Fruit fly (Drosophila melanogaster) whole organism, embryonic: ENCODE results near the gene RabX4.

Experiments used
- Ada2b ChIP-seq: fragments of 200-800 bp; sonication (Bioruptor generic); IDR thresholded peaks from 2 replicates; pipeline ENCODE4 v1.3.6; 2022; ENCODE audit warnings: missing biosample characterization, missing genetic modification characterization
- CG10959 ChIP-seq: fragments of 200-800 bp; sonication (Bioruptor generic); IDR thresholded peaks from 2 replicates; pipeline ENCODE4 v1.3.6; 2022; ENCODE audit warnings: missing biosample characterization, missing genetic modification characterization
- CG11695 ChIP-seq: fragments of 200-800 bp; sonication (Bioruptor generic); IDR thresholded peaks from 3 replicates; pipeline ENCODE4 v1.3.6; 2022; ENCODE audit warnings: missing biosample characterization, missing genetic modification characterization
- CG11696 ChIP-seq: fragments of 200-800 bp; sonication (Bioruptor generic); IDR thresholded peaks from 2 replicates; pipeline ENCODE4 v1.3.6; 2022; ENCODE audit warnings: missing biosample characterization, missing genetic modification characterization
- CG12219 ChIP-seq: fragments of 200-800 bp; sonication (Bioruptor generic); optimal IDR thresholded peaks from 3 replicates; lab custom pipeline; 2018; ENCODE audit warnings: missing biosample characterization, mild to moderate bottlenecking, missing genetic modification characterization
- CG12659 ChIP-seq: fragments of 200-800 bp; sonication (Bioruptor generic); optimal IDR thresholded peaks from 3 replicates; lab custom pipeline; 2017; ENCODE audit warnings: mild to moderate bottlenecking, missing biosample characterization, missing genetic modification reagents, missing genetic modification characterization
- CG14860 ChIP-seq: fragments of 200-800 bp; sonication (Bioruptor generic); IDR thresholded peaks from 3 replicates; pipeline ENCODE4 v1.3.6; 2022; ENCODE audit warnings: missing biosample characterization, missing genetic modification characterization; ENCODE audit not compliant: partially characterized antibody
- CG17802 ChIP-seq: fragments of 200-800 bp; sonication (Bioruptor generic); optimal IDR thresholded peaks from 2 replicates; lab custom pipeline; 2018; ENCODE audit warnings: missing biosample characterization, mild to moderate bottlenecking, missing genetic modification characterization, moderate library complexity
- CG1792 ChIP-seq: fragments of 200-800 bp; sonication (Bioruptor generic); optimal IDR thresholded peaks from 2 replicates; lab custom pipeline; 2016; ENCODE audit warnings: missing biosample characterization, missing genetic modification characterization
- CG2120 ChIP-seq: fragments of 200-800 bp; sonication (Bioruptor generic); optimal IDR thresholded peaks from 3 replicates; lab custom pipeline; 2016; ENCODE audit warnings: missing biosample characterization, missing genetic modification characterization
- CG2678 ChIP-seq: fragments of 200-800 bp; sonication (Bioruptor generic); optimal IDR thresholded peaks from 3 replicates; lab custom pipeline; 2019; ENCODE audit warnings: missing biosample characterization, mild to moderate bottlenecking, missing genetic modification characterization, moderate library complexity
- CG2875 ChIP-seq: fragments of 200-800 bp; sonication (Bioruptor generic); optimal IDR thresholded peaks from 2 replicates; lab custom pipeline; 2017; ENCODE audit warnings: missing biosample characterization, mild to moderate bottlenecking, missing genetic modification characterization, missing genetic modification reagents
- CG30020 ChIP-seq: fragments of 200-800 bp; optimal IDR thresholded peaks from 2 replicates; lab custom pipeline; 2019; ENCODE audit warnings: missing biosample characterization, mild to moderate bottlenecking, missing genetic modification characterization, moderate library complexity
- CG30403 ChIP-seq: fragments of 200-800 bp; sonication (Bioruptor generic); optimal IDR thresholded peaks from 3 replicates; lab custom pipeline; 2016; ENCODE audit warnings: missing biosample characterization, missing genetic modification characterization
- CG3847 ChIP-seq: fragments of 200-800 bp; sonication (Bioruptor generic); IDR thresholded peaks from 2 replicates; pipeline ENCODE4 v1.3.6; 2022; ENCODE audit warnings: missing biosample characterization, missing genetic modification characterization
- CG42726 ChIP-seq: fragments of 200-800 bp; sonication (Bioruptor generic); IDR thresholded peaks from 2 replicates; pipeline ENCODE4 v1.3.6; 2022; ENCODE audit warnings: missing biosample characterization, missing genetic modification characterization; ENCODE audit not compliant: partially characterized antibody
- CG4328 ChIP-seq: fragments of 200-800 bp; sonication (Bioruptor generic); optimal IDR thresholded peaks from 3 replicates; lab custom pipeline; 2017; ENCODE audit warnings: missing biosample characterization, missing genetic modification reagents, missing genetic modification characterization
- CG4424 ChIP-seq: fragments of 200-800 bp; sonication (Bioruptor generic); optimal IDR thresholded peaks from 3 replicates; lab custom pipeline; 2016; ENCODE audit warnings: missing biosample characterization, missing genetic modification characterization
- CG8944 ChIP-seq: fragments of 200-800 bp; sonication (Bioruptor generic); optimal IDR thresholded peaks from 3 replicates; lab custom pipeline; 2016; ENCODE audit warnings: missing biosample characterization, missing genetic modification characterization
- CG9797 ChIP-seq: fragments of 200-800 bp; sonication (Bioruptor generic); optimal IDR thresholded peaks from 3 replicates; lab custom pipeline; 2018; ENCODE audit warnings: missing biosample characterization, mild to moderate bottlenecking, missing genetic modification characterization
- CG9876 ChIP-seq: fragments of 200-800 bp; sonication (Bioruptor generic); optimal IDR thresholded peaks from 2 replicates; lab custom pipeline; 2016; ENCODE audit warnings: missing biosample characterization, missing genetic modification characterization
- Camta ChIP-seq: fragments of 200-800 bp; sonication (Bioruptor generic); optimal IDR thresholded peaks from 2 replicates; lab custom pipeline; 2016; ENCODE audit warnings: missing biosample characterization, missing genetic modification characterization
- D19A ChIP-seq: fragments of 200-800 bp; optimal IDR thresholded peaks from 3 replicates; lab custom pipeline; 2019; ENCODE audit warnings: missing biosample characterization, mild to moderate bottlenecking, missing genetic modification characterization, moderate library complexity
- Gsc ChIP-seq: fragments of 200-800 bp; sonication (Bioruptor generic); IDR thresholded peaks from 2 replicates; pipeline ENCODE4 v1.3.6; 2022; ENCODE audit warnings: missing biosample characterization, missing genetic modification characterization
- H15 ChIP-seq: fragments of 200-800 bp; sonication (Bioruptor generic); IDR thresholded peaks from 3 replicates; pipeline ENCODE4 v1.3.6; 2022; ENCODE audit warnings: missing biosample characterization, missing genetic modification characterization
- HHEX ChIP-seq: fragments of 200-800 bp; sonication (Bioruptor generic); optimal IDR thresholded peaks from 3 replicates; lab custom pipeline; 2017; ENCODE audit warnings: missing biosample characterization, mild to moderate bottlenecking, missing genetic modification characterization, missing genetic modification reagents
- HmgZ ChIP-seq: fragments of 200-800 bp; sonication (Bioruptor generic); optimal IDR thresholded peaks from 2 replicates; lab custom pipeline; 2018; ENCODE audit warnings: missing biosample characterization, mild to moderate bottlenecking, missing genetic modification characterization
- Hr3 ChIP-seq: fragments of 200-800 bp; sonication (Bioruptor generic); optimal IDR thresholded peaks from 3 replicates; lab custom pipeline; 2016; ENCODE audit warnings: missing biosample characterization, missing genetic modification characterization
- Oaz ChIP-seq: fragments of 200-800 bp; sonication (Bioruptor generic); IDR thresholded peaks from 2 replicates; pipeline ENCODE4 v1.3.6; 2022; ENCODE audit warnings: missing biosample characterization, missing genetic modification characterization
- Taf1 ChIP-seq: fragments of 200-800 bp; sonication (Bioruptor generic); IDR thresholded peaks from 2 replicates; pipeline ENCODE4 v1.3.6; 2022; ENCODE audit warnings: missing biosample characterization, missing genetic modification characterization
- YL-1 ChIP-seq: fragments of 200-800 bp; sonication (Bioruptor generic); optimal IDR thresholded peaks from 3 replicates; lab custom pipeline; 2017; ENCODE audit warnings: missing biosample characterization, mild to moderate bottlenecking, missing genetic modification characterization
- amos ChIP-seq: fragments of 200-800 bp; sonication (Bioruptor generic); IDR thresholded peaks from 2 replicates; pipeline ENCODE4 v1.3.6; 2022; ENCODE audit warnings: missing biosample characterization, missing genetic modification characterization; ENCODE audit not compliant: partially characterized antibody
- bsh ChIP-seq, 2 experiments: fragments of 200-800 bp; sonication (Bioruptor generic); optimal IDR thresholded peaks; 2 replicates each; lab custom pipeline; 2017 to 2018; ENCODE audit warnings: mild to moderate bottlenecking in 2 of 2, missing biosample characterization in 2 of 2, missing genetic modification characterization in 2 of 2, moderate library complexity in 1 of 2
- cas ChIP-seq: fragments of 200-800 bp; sonication (Bioruptor generic); IDR thresholded peaks from 2 replicates; pipeline ENCODE4 v1.3.6; 2022; ENCODE audit warnings: missing biosample characterization, missing genetic modification characterization
- ci ChIP-seq: fragments of 200-800 bp; sonication (Bioruptor generic); IDR thresholded peaks from 3 replicates; pipeline ENCODE4 v1.3.6; 2022; ENCODE audit warnings: missing biosample characterization, missing genetic modification characterization
- dati ChIP-seq: fragments of 200-800 bp; sonication (Bioruptor generic); IDR thresholded peaks from 2 replicates; pipeline ENCODE4 v1.3.6; 2022; ENCODE audit warnings: missing biosample characterization, missing genetic modification characterization
- en ChIP-seq: fragments of 200-800 bp; sonication (Bioruptor generic); optimal IDR thresholded peaks from 2 replicates; lab custom pipeline; 2016; ENCODE audit warnings: missing biosample characterization, missing genetic modification characterization
- exex ChIP-seq: fragments of 200-800 bp; sonication (Bioruptor generic); optimal IDR thresholded peaks from 4 replicates; lab custom pipeline; 2018; ENCODE audit warnings: missing biosample characterization, mild to moderate bottlenecking, missing genetic modification characterization, moderate library complexity
- gro ChIP-seq: fragments of 200-800 bp; sonication (Bioruptor generic); optimal IDR thresholded peaks from 2 replicates; lab custom pipeline; 2016; ENCODE audit warnings: missing biosample characterization, missing genetic modification characterization
- mam ChIP-seq: fragments of 200-800 bp; sonication (Bioruptor generic); optimal IDR thresholded peaks from 3 replicates; lab custom pipeline; 2016; ENCODE audit warnings: missing biosample characterization, missing genetic modification characterization
- pan ChIP-seq, 4 experiments: fragments of >200 bp in 3 of 4; fragments of 200-800 bp in 1 of 4; sonication (Bioruptor generic) in 1 of 4; optimal IDR thresholded peaks in 3 of 4; IDR thresholded peaks in 1 of 4; 2 replicates each; pipeline versions ENCODE4 v1.3.6 to Lab custom; 2017 to 2022; ENCODE audit warnings: missing biosample characterization in 2 of 4, missing genetic modification characterization in 2 of 4, mixed read lengths in 1 of 4
- pfk ChIP-seq: fragments of 200-800 bp; sonication (Bioruptor generic); optimal IDR thresholded peaks from 2 replicates; lab custom pipeline; 2018; ENCODE audit warnings: missing biosample characterization, mild to moderate bottlenecking, missing genetic modification characterization, moderate library complexity
- pnt ChIP-seq: fragments of 200-800 bp; sonication (Bioruptor generic); optimal IDR thresholded peaks from 3 replicates; lab custom pipeline; 2016; ENCODE audit warnings: missing biosample characterization, missing genetic modification characterization
- psq ChIP-seq: fragments of 200-800 bp; sonication (Bioruptor generic); optimal IDR thresholded peaks from 2 replicates; lab custom pipeline; 2017; ENCODE audit warnings: missing biosample characterization, missing genetic modification characterization
- sd ChIP-seq: fragments of 200-800 bp; sonication (Bioruptor generic); optimal IDR thresholded peaks from 3 replicates; lab custom pipeline; 2018; ENCODE audit warnings: missing biosample characterization, mild to moderate bottlenecking, missing genetic modification characterization, moderate library complexity
- tap ChIP-seq: fragments of 200-800 bp; optimal IDR thresholded peaks from 3 replicates; lab custom pipeline; 2019; ENCODE audit warnings: missing biosample characterization, mild to moderate bottlenecking, missing genetic modification characterization, moderate library complexity
- toy ChIP-seq: fragments of 200-800 bp; sonication (Bioruptor generic); IDR thresholded peaks from 2 replicates; pipeline ENCODE4 v1.3.6; 2022; ENCODE audit warnings: missing biosample characterization, missing genetic modification characterization
- trem ChIP-seq: fragments of 200-800 bp; optimal IDR thresholded peaks from 3 replicates; lab custom pipeline; 2019; ENCODE audit warnings: missing biosample characterization, mild to moderate bottlenecking, missing genetic modification characterization, moderate library complexity
- zen2 ChIP-seq: fragments of 200-800 bp; sonication (Bioruptor generic); IDR thresholded peaks from 3 replicates; pipeline ENCODE4 v1.3.6; 2022; ENCODE audit warnings: missing biosample characterization, missing genetic modification characterization; ENCODE audit not compliant: partially characterized antibody

RabX4 gene

dm6 chr3R:24809576-24810279, 18.5 kb downstream of the RabX4 start (continued):
- TF ChIP-seq HHEX (GFP tag; lab: Kevin White, UChicago): peak; percentile 67
- TF ChIP-seq CG2120 (GFP tag; lab: Kevin White, UChicago): no peak
- no peak for TF ChIP-seq CG11696 (GFP tag; lab: Robert Waterston, UW)
- TF ChIP-seq CG4424: no peak
- no peak for TF ChIP-seq Hr3
- TF ChIP-seq CG8944 (GFP tag; lab: Kevin White, UChicago): no peak
- TF ChIP-seq CG17802 (tag; lab: Kevin White, UChicago): no peak
- no peak for TF ChIP-seq CG12219 (GFP tag; lab: Kevin White, UChicago)
- no peak for TF ChIP-seq pfk (GFP tag; lab: Kevin White, UChicago)
- TF ChIP-seq CG42726 (GFP tag; lab: Robert Waterston, UW): no peak
- TF ChIP-seq CG9797 (GFP tag; lab: Kevin White, UChicago): no peak
- TF ChIP-seq H15 (GFP tag; lab: Robert Waterston, UW): no peak
- no peak for TF ChIP-seq pnt
- TF ChIP-seq pan (optimal IDR thresholded peaks at IDR 0.05; lab: Kevin White, UChicago): no peak
- no peak for TF ChIP-seq pan (GFP tag; optimal IDR thresholded peaks at IDR 0.05 in 1 of 2, IDR thresholded peaks at IDR 0.05 in 1 of 2)
- TF ChIP-seq CG30403: no peak
- TF ChIP-seq CG1792 (GFP tag; lab: Kevin White, UChicago): no peak
- TF ChIP-seq YL-1 (GFP tag; lab: Kevin White, UChicago): no peak
- no peak for TF ChIP-seq tap (tag; lab: Kevin White, UChicago)
- TF ChIP-seq CG10959: no peak
- no peak for TF ChIP-seq mam (GFP tag; lab: Kevin White, UChicago)
- no peak for TF ChIP-seq Taf1
- TF ChIP-seq Oaz: no peak
- TF ChIP-seq toy (GFP tag; lab: Robert Waterston, UW): no peak
- 0 out of 3 replicates have a peak, but pooled peaks have one; percentile 37 for TF ChIP-seq ci (GFP tag; lab: Robert Waterston, UW)
- no peak for TF ChIP-seq Ada2b
- TF ChIP-seq CG2678 (tag; lab: Kevin White, UChicago): no peak
- TF ChIP-seq D19A (tag; lab: Kevin White, UChicago): no peak
- no peak for TF ChIP-seq CG3847 (GFP tag; lab: Robert Waterston, UW)
- TF ChIP-seq zen2 (GFP tag; lab: Robert Waterston, UW): no peak
- no peak for TF ChIP-seq en (GFP tag; lab: Kevin White, UChicago)
- TF ChIP-seq exex: peak; percentile 90
- TF ChIP-seq CG2875 (GFP tag; lab: Kevin White, UChicago): peak; percentile 70
- TF ChIP-seq HmgZ (tag; lab: Kevin White, UChicago): peak; percentile 26
- no peak for TF ChIP-seq cas (GFP tag; lab: Robert Waterston, UW)
- TF ChIP-seq CG9876 (GFP tag; lab: Kevin White, UChicago): no peak
- TF ChIP-seq CG14860 (GFP tag; lab: Robert Waterston, UW): no peak
- TF ChIP-seq amos: no peak
- no peak for TF ChIP-seq psq
- no peak for TF ChIP-seq dati (GFP tag; lab: Robert Waterston, UW)
- peak; percentile 17 for TF ChIP-seq sd (tag; lab: Kevin White, UChicago)
- TF ChIP-seq CG30020: no peak
- 0 out of 3 replicates have a peak, but pooled peaks have one; percentile 11 for TF ChIP-seq CG11695 (GFP tag; lab: Robert Waterston, UW)
- no peak for TF ChIP-seq Gsc (GFP tag; lab: Robert Waterston, UW)
- peak; percentile 17 for TF ChIP-seq gro (GFP tag; lab: Kevin White, UChicago)
- peak; percentile 19 for TF ChIP-seq Camta (GFP tag; lab: Kevin White, UChicago)
- TF ChIP-seq CG12659 (GFP tag; lab: Kevin White, UChicago): peak; percentile 38
- peak; percentile 30 for TF ChIP-seq trem
- TF ChIP-seq bsh (GFP tag; optimal IDR thresholded peaks at IDR 0.05; lab: Kevin White, UChicago): peak in 1 of 2 experiments; percentile 59
- TF ChIP-seq CG4328 (GFP tag; lab: Kevin White, UChicago): peak; percentile 61
